Worm (Caenorhabditis elegans) whole organism, L1 larva: ENCODE data around the gene aka-1.

Experiments used
- C04F5.9 ChIP-seq: sonication (generic microtip); optimal IDR thresholded peaks from 2 replicates; lab custom pipeline; 2016; ENCODE audit warnings: missing genetic modification characterization, missing compliant biosample characterization
- C16A3.4 ChIP-seq: fragments of 150-350 bp; optimal IDR thresholded peaks from 2 replicates; lab custom pipeline; 2014; ENCODE audit warnings: missing biosample characterization, missing genetic modification characterization
- F16B12.6 ChIP-seq: fragments of 150-350 bp; optimal IDR thresholded peaks from 2 replicates; lab custom pipeline; 2014; ENCODE audit warnings: missing biosample characterization, missing genetic modification characterization
- aha-1 ChIP-seq: fragments of 150-350 bp; optimal IDR thresholded peaks from 2 replicates; lab custom pipeline; 2014; ENCODE audit warnings: missing biosample characterization, missing genetic modification characterization
- aly-2 ChIP-seq: fragments of 150-350 bp; optimal IDR thresholded peaks from 2 replicates; lab custom pipeline; 2014; ENCODE audit warnings: missing biosample characterization, missing genetic modification characterization
- ama-1 ChIP-seq: fragments of 150-350 bp; optimal IDR thresholded peaks from 2 replicates; lab custom pipeline; 2014
- blmp-1 ChIP-seq: fragments of 150-350 bp; optimal IDR thresholded peaks from 2 replicates; lab custom pipeline; 2014; ENCODE audit warnings: missing biosample characterization, missing genetic modification characterization
- ceh-63 ChIP-seq: fragments of 200-800 bp; sonication (Bioruptor generic); optimal IDR thresholded peaks from 2 replicates; lab custom pipeline; 2018; ENCODE audit warnings: mild to moderate bottlenecking, missing genetic modification characterization, missing compliant biosample characterization
- ceh-82 ChIP-seq, 3 experiments: fragments of 150-350 bp in 1 of 3; sonication (generic microtip) in 2 of 3; optimal IDR thresholded peaks; 2 replicates each; lab custom pipeline; 2014 to 2017; ENCODE audit warnings: missing biosample characterization in 3 of 3, missing genetic modification characterization in 3 of 3
- ceh-88 ChIP-seq: fragments of 200-800 bp; sonication (Bioruptor generic); IDR thresholded peaks from 2 replicates; pipeline ENCODE4 v1.3.6; 2022; ENCODE audit warnings: missing genetic modification characterization, missing compliant biosample characterization
- ceh-90 ChIP-seq: sonication (generic microtip); optimal IDR thresholded peaks from 2 replicates; lab custom pipeline; 2016; ENCODE audit warnings: missing genetic modification characterization, missing compliant biosample characterization
- dpl-1 ChIP-seq, 3 experiments: fragments of 150-350 bp in 2 of 3; sonication (generic microtip) in 1 of 3; optimal IDR thresholded peaks; 2 replicates each; lab custom pipeline; 2014 to 2017; ENCODE audit warnings: missing biosample characterization in 3 of 3, missing genetic modification characterization in 3 of 3, missing genetic modification reagents in 3 of 3
- efl-1 ChIP-seq, 4 experiments: fragments of 150-350 bp; optimal IDR thresholded peaks in 3 of 4; peaks in 1 of 4; 1 replicate in 1 of 4; 2 replicates in 3 of 4; lab custom pipeline; 2014; ENCODE audit warnings: missing biosample characterization in 2 of 4, missing genetic modification characterization in 2 of 4, missing genetic modification reagents in 2 of 4
- elt-2 ChIP-seq: sonication (generic microtip); optimal IDR thresholded peaks from 2 replicates; lab custom pipeline; 2016; ENCODE audit warnings: missing genetic modification characterization, mild to moderate bottlenecking, inconsistent platforms, missing compliant biosample characterization, missing genetic modification reagents
- elt-3 ChIP-seq, 6 experiments: fragments of 150-350 bp in 1 of 6; sonication (generic microtip); optimal IDR thresholded peaks; 2 replicates each; lab custom pipeline; 2017 to 2018; ENCODE audit warnings: missing biosample characterization in 6 of 6, missing genetic modification characterization in 6 of 6, inconsistent platforms in 1 of 6
- ets-5 ChIP-seq: fragments of 200-800 bp; sonication (Bioruptor generic); IDR thresholded peaks from 2 replicates; pipeline ENCODE4 v1.3.6; 2022; ENCODE audit warnings: missing genetic modification characterization, missing compliant biosample characterization
- fkh-8 ChIP-seq: sonication (generic microtip); optimal IDR thresholded peaks from 2 replicates; lab custom pipeline; 2016; ENCODE audit warnings: mild to moderate bottlenecking, missing genetic modification characterization, missing compliant biosample characterization
- fos-1 ChIP-seq: fragments of 150-350 bp; optimal IDR thresholded peaks from 2 replicates; lab custom pipeline; 2014; ENCODE audit warnings: missing biosample characterization, missing genetic modification characterization
- grh-1 ChIP-seq: fragments of 200-800 bp; sonication (Bioruptor generic); IDR thresholded peaks from 2 replicates; pipeline ENCODE4 v1.3.6; 2022; ENCODE audit warnings: missing genetic modification reagents, missing genetic modification characterization, missing compliant biosample characterization
- hlh-4 ChIP-seq: sonication (generic microtip); optimal IDR thresholded peaks from 2 replicates; lab custom pipeline; 2016; ENCODE audit warnings: mild to moderate bottlenecking, missing genetic modification characterization, missing compliant biosample characterization
- hpl-2 ChIP-seq: fragments of 150-350 bp; optimal IDR thresholded peaks from 2 replicates; lab custom pipeline; 2014; ENCODE audit warnings: missing biosample characterization, missing genetic modification reagents, missing genetic modification characterization
- irx-1 ChIP-seq: sonication (generic microtip); optimal IDR thresholded peaks from 2 replicates; lab custom pipeline; 2016; ENCODE audit warnings: missing genetic modification characterization, missing compliant biosample characterization
- jun-1 ChIP-seq: fragments of 150-350 bp; optimal IDR thresholded peaks from 2 replicates; lab custom pipeline; 2014; ENCODE audit warnings: missing biosample characterization, missing genetic modification reagents, missing genetic modification characterization
- lin-39 ChIP-seq: fragments of 150-350 bp; optimal IDR thresholded peaks from 2 replicates; lab custom pipeline; 2014; ENCODE audit warnings: missing biosample characterization, missing genetic modification reagents, missing genetic modification characterization
- lir-3 ChIP-seq: sonication (generic microtip); optimal IDR thresholded peaks from 2 replicates; lab custom pipeline; 2016; ENCODE audit warnings: mild to moderate bottlenecking, missing genetic modification characterization, moderate library complexity, missing compliant biosample characterization; ENCODE audit not compliant: poor library complexity
- lsy-2 ChIP-seq, 2 experiments: fragments of 150-350 bp; optimal IDR thresholded peaks; 2 replicates each; lab custom pipeline; 2014; ENCODE audit warnings: missing biosample characterization in 2 of 2, missing genetic modification characterization in 2 of 2
- mab-9 ChIP-seq: fragments of 200-800 bp; sonication (Bioruptor generic); IDR thresholded peaks from 2 replicates; pipeline ENCODE4 v1.3.6; 2022; ENCODE audit warnings: missing genetic modification reagents, missing genetic modification characterization, missing compliant biosample characterization
- mdl-1 ChIP-seq, 2 experiments: fragments of 150-350 bp; optimal IDR thresholded peaks; 2 replicates each; lab custom pipeline; 2014 to 2017; ENCODE audit warnings: missing biosample characterization in 2 of 2, missing genetic modification characterization in 2 of 2, inconsistent platforms in 1 of 2
- mef-2 ChIP-seq: fragments of 150-350 bp; optimal IDR thresholded peaks from 2 replicates; lab custom pipeline; 2014; ENCODE audit warnings: missing biosample characterization, missing genetic modification characterization
- mep-1 ChIP-seq: fragments of 150-350 bp; optimal IDR thresholded peaks from 2 replicates; lab custom pipeline; 2014; ENCODE audit warnings: missing biosample characterization, missing genetic modification characterization
- nhr-11 ChIP-seq: fragments of 150-350 bp; optimal IDR thresholded peaks from 2 replicates; lab custom pipeline; 2014; ENCODE audit warnings: missing biosample characterization, missing genetic modification characterization
- nhr-20 ChIP-seq: sonication (generic microtip); optimal IDR thresholded peaks from 2 replicates; lab custom pipeline; 2016; ENCODE audit warnings: mild to moderate bottlenecking, missing genetic modification characterization, missing compliant biosample characterization
- nhr-237 ChIP-seq: fragments of 150-350 bp; optimal IDR thresholded peaks from 2 replicates; lab custom pipeline; 2014; ENCODE audit warnings: missing biosample characterization, missing genetic modification characterization
- nhr-28 ChIP-seq: fragments of 150-350 bp; optimal IDR thresholded peaks from 2 replicates; lab custom pipeline; 2014; ENCODE audit warnings: missing biosample characterization, missing genetic modification characterization
- nhr-71 ChIP-seq: sonication (generic microtip); optimal IDR thresholded peaks from 2 replicates; lab custom pipeline; 2016; ENCODE audit warnings: mild to moderate bottlenecking, missing genetic modification characterization, moderate library complexity, missing compliant biosample characterization
- nhr-76 ChIP-seq: sonication (generic microtip); optimal IDR thresholded peaks from 2 replicates; lab custom pipeline; 2017; ENCODE audit warnings: missing biosample characterization, missing genetic modification characterization
- nhr-85 ChIP-seq: sonication (generic microtip); peaks from one replicate; lab custom pipeline; 2016; ENCODE audit warnings: missing genetic modification characterization, inconsistent platforms, missing compliant biosample characterization
- nhr-90 ChIP-seq: sonication (generic microtip); optimal IDR thresholded peaks from 2 replicates; lab custom pipeline; 2016; ENCODE audit warnings: mild to moderate bottlenecking, missing genetic modification characterization, missing compliant biosample characterization; ENCODE audit not compliant: poor library complexity
- pax-3 ChIP-seq: fragments of 200-800 bp; sonication (Bioruptor generic); optimal IDR thresholded peaks from 2 replicates; lab custom pipeline; 2018; ENCODE audit warnings: mild to moderate bottlenecking, missing genetic modification characterization, moderate library complexity, missing compliant biosample characterization
- pqm-1 ChIP-seq: sonication (generic microtip); optimal IDR thresholded peaks from 3 replicates; lab custom pipeline; 2017; ENCODE audit warnings: missing biosample characterization, missing genetic modification characterization
- skn-1 ChIP-seq: fragments of 150-350 bp; optimal IDR thresholded peaks from 2 replicates; lab custom pipeline; 2014; ENCODE audit warnings: missing biosample characterization, missing genetic modification characterization
- snpc-4 ChIP-seq: fragments of 150-350 bp; optimal IDR thresholded peaks from 2 replicates; lab custom pipeline; 2014; ENCODE audit warnings: missing biosample characterization, missing genetic modification characterization
- sox-4 ChIP-seq: sonication (generic microtip); optimal IDR thresholded peaks from 2 replicates; lab custom pipeline; 2016; ENCODE audit warnings: missing genetic modification characterization, missing compliant biosample characterization
- sptf-1 ChIP-seq: fragments of 150-350 bp; optimal IDR thresholded peaks from 2 replicates; lab custom pipeline; 2014; ENCODE audit warnings: missing biosample characterization, missing genetic modification characterization
- sup-37 ChIP-seq: fragments of 200-800 bp; sonication (Bioruptor generic); optimal IDR thresholded peaks from 2 replicates; lab custom pipeline; 2018; ENCODE audit warnings: mild to moderate bottlenecking, missing genetic modification characterization, missing compliant biosample characterization
- swsn-7 ChIP-seq: sonication (generic microtip); optimal IDR thresholded peaks from 2 replicates; lab custom pipeline; 2016; ENCODE audit warnings: missing genetic modification characterization, missing compliant biosample characterization
- tbx-2 ChIP-seq: sonication (generic microtip); optimal IDR thresholded peaks from 2 replicates; lab custom pipeline; 2016; ENCODE audit warnings: missing genetic modification characterization, missing compliant biosample characterization
- tlp-1 ChIP-seq: fragments of 150-350 bp; optimal IDR thresholded peaks from 2 replicates; lab custom pipeline; 2014; ENCODE audit warnings: missing biosample characterization, missing genetic modification characterization
- unc-30 ChIP-seq: sonication (generic microtip); optimal IDR thresholded peaks from 2 replicates; lab custom pipeline; 2017; ENCODE audit warnings: missing biosample characterization, missing genetic modification characterization
- unc-62 ChIP-seq: fragments of 150-350 bp; optimal IDR thresholded peaks from 2 replicates; lab custom pipeline; 2014; ENCODE audit warnings: missing biosample characterization, missing genetic modification reagents, missing genetic modification characterization
- unc-98 ChIP-seq: fragments of 200-800 bp; sonication (Bioruptor generic); IDR thresholded peaks from 2 replicates; pipeline ENCODE4 v1.3.6; 2022; ENCODE audit warnings: missing genetic modification characterization, missing compliant biosample characterization
- vab-15 ChIP-seq: sonication (generic microtip); optimal IDR thresholded peaks from 2 replicates; lab custom pipeline; 2017; ENCODE audit warnings: missing genotype, mild to moderate bottlenecking, missing genetic modification characterization, missing compliant biosample characterization
- xbp-1 ChIP-seq: sonication (generic microtip); optimal IDR thresholded peaks from 2 replicates; lab custom pipeline; 2016; ENCODE audit warnings: missing genetic modification characterization, missing compliant biosample characterization

The aka-1 gene

ce11 chrII:7478487-7479234 is at the start of gene aka-1, which contains the start of gene ubc-6:
Gene aka-1 (minus strand): TSS chrII:7478537.
Gene ubc-6 (plus strand): TSS chrII:7479187.
- peak; percentile 46 to 85 (median 68) for TF ChIP-seq ceh-82 (tag; optimal IDR thresholded peaks at IDR 0.05; lab: Kevin White, UChicago)
- peak; percentile 80 to 84 for TF ChIP-seq lsy-2 (tag; optimal IDR thresholded peaks at IDR 0.05; lab: Kevin White, UChicago)
- TF ChIP-seq pqm-1 (tag; lab: Kevin White, UChicago): no peak
- no peak for TF ChIP-seq unc-98 (GFP tag; lab: Robert Waterston, UW)
- no peak for TF ChIP-seq sptf-1
- TF ChIP-seq C16A3.4 (tag; lab: Kevin White, UChicago): peak; percentile 78
- peak; percentile 17 for TF ChIP-seq nhr-11
- peak; percentile 90 for TF ChIP-seq grh-1 (GFP tag; lab: Robert Waterston, UW)
- TF ChIP-seq aly-2 (tag; lab: Kevin White, UChicago): no peak
- peak; percentile 31 for TF ChIP-seq irx-1
- TF ChIP-seq mep-1: peak; percentile 80
- peak; percentile 71 for TF ChIP-seq lir-3 (tag; lab: Kevin White, UChicago)
- TF ChIP-seq elt-3 (tag; optimal IDR thresholded peaks at IDR 0.05; lab: Kevin White, UChicago): peak in 1 of 6 experiments; percentile 45
- peak; percentile 42 for TF ChIP-seq snpc-4 (tag; lab: Kevin White, UChicago)
- peak; percentile 42 for TF ChIP-seq fos-1
- TF ChIP-seq ets-5 (GFP tag; lab: Robert Waterston, UW): no peak
- TF ChIP-seq xbp-1 (tag; lab: Kevin White, UChicago): peak; percentile 81
- peak; percentile 74 to 76 for TF ChIP-seq efl-1 (optimal IDR thresholded peaks at IDR 0.05; lab: Kevin White, UChicago)
- peak; percentile 67 to 96 for TF ChIP-seq efl-1 (GFP tag; optimal IDR thresholded peaks at IDR 0.05 in 1 of 2; lab: Kevin White, UChicago)
- peak; percentile 30 for TF ChIP-seq nhr-76 (tag; lab: Kevin White, UChicago)
- TF ChIP-seq nhr-85 (tag; lab: Kevin White, UChicago): peak; percentile 93
- no peak for TF ChIP-seq nhr-28 (tag; lab: Kevin White, UChicago)
- peak; percentile 57 for TF ChIP-seq sox-4 (tag; lab: Kevin White, UChicago)
- peak; percentile 91 for TF ChIP-seq nhr-90 (tag; lab: Kevin White, UChicago)
- peak; percentile 86 for TF ChIP-seq tbx-2 (tag; lab: Kevin White, UChicago)
- TF ChIP-seq mef-2 (tag; lab: Kevin White, UChicago): no peak
- TF ChIP-seq blmp-1 (tag; lab: Kevin White, UChicago): peak; percentile 49
- TF ChIP-seq tlp-1: no peak
- TF ChIP-seq unc-30: no peak
- TF ChIP-seq pax-3 (tag; lab: Kevin White, UChicago): peak; percentile 79
- TF ChIP-seq aha-1: no peak
- peak; percentile 78 for TF ChIP-seq jun-1 (tag; lab: Kevin White, UChicago)
- no peak for TF ChIP-seq vab-15 (tag; lab: Kevin White, UChicago)
- peak in 1 of 2 experiments; percentile 36 for TF ChIP-seq mdl-1 (tag; optimal IDR thresholded peaks at IDR 0.05; lab: Kevin White, UChicago)
- peak; percentile 35 for TF ChIP-seq C04F5.9 (tag; lab: Kevin White, UChicago)
- no peak for TF ChIP-seq lin-39 (tag; lab: Kevin White, UChicago)
- peak; percentile 78 for TF ChIP-seq fkh-8
- TF ChIP-seq F16B12.6 (tag; lab: Kevin White, UChicago): peak; percentile 93
- TF ChIP-seq ceh-88 (GFP tag; lab: Robert Waterston, UW): peak; percentile 72
- TF ChIP-seq dpl-1 (GFP tag; optimal IDR thresholded peaks at IDR 0.05; lab: Kevin White, UChicago): peak; percentile 56 to 71 (median 67)
- peak; percentile 57 for TF ChIP-seq elt-2 (tag; lab: Kevin White, UChicago)
- TF ChIP-seq unc-62: no peak
- TF ChIP-seq mab-9 (GFP tag; lab: Robert Waterston, UW): peak; percentile 84
- peak; percentile 48 for TF ChIP-seq skn-1 (tag; lab: Kevin White, UChicago)
- TF ChIP-seq hpl-2 (GFP tag; lab: Kevin White, UChicago): no peak
- peak; percentile 79 for TF ChIP-seq swsn-7 (tag; lab: Kevin White, UChicago)
- no peak for TF ChIP-seq sup-37 (GFP tag; lab: Kevin White, UChicago)
- TF ChIP-seq ceh-90 (tag; lab: Kevin White, UChicago): no peak
- TF ChIP-seq nhr-71 (tag; lab: Kevin White, UChicago): peak; percentile 91
- TF ChIP-seq ceh-63 (GFP tag; lab: Kevin White, UChicago): no peak
- peak; percentile 88 for TF ChIP-seq nhr-20 (tag; lab: Kevin White, UChicago)
- TF ChIP-seq hlh-4: no peak
- TF ChIP-seq nhr-237 (tag; lab: Kevin White, UChicago): no peak
- no peak for TF ChIP-seq ama-1 (lab: Kevin White, UChicago)
